Worm (Caenorhabditis elegans): ENCODE results near the gene tbc-6.

ce11 chrII:6858201-6858600, 10.3 kb downstream of the tbc-6 start, which contains the start of gene dnj-5:
- TF ChIP-seq nhr-237 (tag; optimal IDR thresholded peaks at IDR 0.05) (no peak), pqm-1 (tag; optimal IDR thresholded peaks at IDR 0.05) (no peak), aly-2 (tag; optimal IDR thresholded peaks at IDR 0.05) (no peak), nhr-90 (tag; optimal IDR thresholded peaks at IDR 0.05; ENCODE audit: poor library complexity) (no peak), ceh-82 (tag; optimal IDR thresholded peaks at IDR 0.05) (no peak), egl-27 (tag; optimal IDR thresholded peaks at IDR 0.05) (no peak), Y116A8C.19 (tag; optimal IDR thresholded peaks at IDR 0.05; ENCODE audit: borderline replicate concordance) (no peak), ztf-11 (tag; optimal IDR thresholded peaks at IDR 0.05) (no peak), hlh-4 (tag; optimal IDR thresholded peaks at IDR 0.05) (no peak), ztf-4 (tag; optimal IDR thresholded peaks at IDR 0.05) (no peak), mep-1 (tag; optimal IDR thresholded peaks at IDR 0.05) (no peak), efl-1 (optimal IDR thresholded peaks at IDR 0.05) (no peak), efl-1 (GFP tag; optimal IDR thresholded peaks at IDR 0.05 in 1 of 2) (peak in 1 of 2 experiments; percentile 27)

Data from whole organism, L1 larva.